Worm (Caenorhabditis elegans): ENCODE data around the gene C01G6.4.

C01G6.4 gene

ce11 chrII:9272942-9273341, at the start of gene C01G6.4:
C01G6.4 (minus strand) TSS chrII:9273042.
- TF ChIP-seq ceh-24 (tag; optimal IDR thresholded peaks at IDR 0.05) = no peak
- TF ChIP-seq fkh-6 (tag; optimal IDR thresholded peaks at IDR 0.05) = no peak
- TF ChIP-seq pros-1 (tag; optimal IDR thresholded peaks at IDR 0.05) = no peak
- no peak for TF ChIP-seq pqm-1 (tag; optimal IDR thresholded peaks at IDR 0.05)
- TF ChIP-seq che-1 (tag; optimal IDR thresholded peaks at IDR 0.05) = no peak
- TF ChIP-seq K02D7.2 (tag; optimal IDR thresholded peaks at IDR 0.05) = no peak
- TF ChIP-seq syd-9 (tag; optimal IDR thresholded peaks at IDR 0.05) = no peak
- TF ChIP-seq F13H6.1 (tag; optimal IDR thresholded peaks at IDR 0.05) = no peak
- no peak for TF ChIP-seq unc-3 (GFP tag; conservative IDR thresholded peaks at IDR 0.05)
- no peak for TF ChIP-seq unc-3 (tag; optimal IDR thresholded peaks at IDR 0.05)
- TF ChIP-seq ceh-22 (tag; optimal IDR thresholded peaks at IDR 0.05) = no peak

- TF ChIP-seq ceh-31 (tag; optimal IDR thresholded peaks at IDR 0.05) (peak; percentile 26), elt-2 (tag; optimal IDR thresholded peaks at IDR 0.05) (no peak), C08G9.2 (tag; optimal IDR thresholded peaks at IDR 0.05) (peak; percentile 39), ceh-2 (tag; optimal IDR thresholded peaks at IDR 0.05) (peak; percentile 19)
Observed at ce11 chrII:9319058-9319915, 46.4 kb upstream of the C01G6.4 start, which contains the start of the genes csa-1 and wdfy-2. csa-1 (minus strand) TSS chrII:9319726. wdfy-2 (plus strand) TSS chrII:9319865.

- TF ChIP-seq ceh-30 (tag; optimal IDR thresholded peaks at IDR 0.05) (no peak), hlh-30 (tag; optimal IDR thresholded peaks at IDR 0.05; ENCODE audit: insufficient read depth) (peak; percentile 19), tbx-2 (tag; optimal IDR thresholded peaks at IDR 0.05) (peak; percentile 32), ama-1 (optimal IDR thresholded peaks at IDR 0.05) (no peak), ceh-31 (tag; optimal IDR thresholded peaks at IDR 0.05) (peak; percentile 1), npax-4 (tag; optimal IDR thresholded peaks at IDR 0.05) (no peak), madf-2 (tag; optimal IDR thresholded peaks at IDR 0.05) (no peak), ceh-2 (tag; optimal IDR thresholded peaks at IDR 0.05) (no peak)
Observed at ce11 chrII:9316801-9317200, 44.0 kb upstream of the C01G6.4 start.

ce11 chrII:9315692-9316091, 42.9 kb upstream of the C01G6.4 start:
- TF ChIP-seq unc-55 (GFP tag; optimal IDR thresholded peaks at IDR 0.05) = peak; percentile 99
- TF ChIP-seq tbx-2 (tag; optimal IDR thresholded peaks at IDR 0.05) = no peak
- TF ChIP-seq fkh-10 (GFP tag; optimal IDR thresholded peaks at IDR 0.05) = no peak
- TF ChIP-seq ama-1 (optimal IDR thresholded peaks at IDR 0.05) = no peak
- TF ChIP-seq unc-42 (tag; optimal IDR thresholded peaks at IDR 0.05) = peak; percentile 44
- no peak for TF ChIP-seq elt-4 (tag; optimal IDR thresholded peaks at IDR 0.05)
- no peak for TF ChIP-seq K02D7.2 (tag; optimal IDR thresholded peaks at IDR 0.05)

- TF ChIP-seq lim-6 (tag; optimal IDR thresholded peaks at IDR 0.05) (no peak), ceh-34 (tag; optimal IDR thresholded peaks at IDR 0.05) (peak; percentile 97)
Observed at ce11 chrII:9314733-9315132, 41.9 kb upstream of the C01G6.4 start.

ce11 chrII:9313335-9313734, 40.5 kb upstream of the C01G6.4 start:
- no peak for TF ChIP-seq syd-9 (tag; optimal IDR thresholded peaks at IDR 0.05)
- peak; percentile 83 for TF ChIP-seq ceh-31 (tag; optimal IDR thresholded peaks at IDR 0.05)
- TF ChIP-seq unc-55 (GFP tag; optimal IDR thresholded peaks at IDR 0.05) = no peak
- TF ChIP-seq che-1 (tag; optimal IDR thresholded peaks at IDR 0.05) = no peak
- TF ChIP-seq ceh-2 (tag; optimal IDR thresholded peaks at IDR 0.05) = peak; percentile 34
- peak; percentile 93 for TF ChIP-seq pax-1 (tag; optimal IDR thresholded peaks at IDR 0.05)
- peak; percentile 26 for TF ChIP-seq ceh-19 (GFP tag; optimal IDR thresholded peaks at IDR 0.05)
- TF ChIP-seq sox-2 (GFP tag; IDR thresholded peaks at IDR 0.05) = peak; percentile 73
- peak; percentile 67 for TF ChIP-seq ceh-34 (tag; optimal IDR thresholded peaks at IDR 0.05)
- peak; percentile 48 for TF ChIP-seq ref-2 (tag; optimal IDR thresholded peaks at IDR 0.05)

Data from whole organism, late embryonic.